Fruit fly (Drosophila melanogaster): ENCODE measurements around the gene Cf2.
A peak's percentile ranks its signal among the peaks of the same experiment; 100 is the strongest.

Cf2 gene

DNA sequence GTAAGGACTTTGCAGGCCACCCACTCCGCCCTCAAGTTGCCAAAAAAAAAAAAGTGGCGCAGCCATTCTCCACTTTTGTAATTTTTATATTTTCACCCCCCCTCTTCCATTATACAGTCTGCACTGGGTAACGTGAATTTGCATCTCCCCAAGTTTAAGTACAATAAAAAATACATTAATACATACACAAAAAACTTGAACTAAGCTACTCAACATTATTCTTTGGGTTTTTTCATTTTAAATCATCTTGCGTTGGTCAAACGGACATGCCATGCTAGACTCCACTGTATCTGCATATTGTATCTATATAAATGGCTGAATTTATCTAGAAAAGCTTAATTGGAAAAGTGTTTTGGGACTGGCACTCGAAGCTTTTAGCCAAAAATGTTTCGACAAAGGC, 21.4 kb downstream of the Cf2 start (continued):
- TF ChIP-seq Bdp1 (GFP tag; optimal IDR thresholded peaks at IDR 0.05) (no peak), fd102C (GFP tag; optimal IDR thresholded peaks at IDR 0.05) (no peak), Dad (GFP tag; optimal IDR thresholded peaks at IDR 0.05) (no peak), GATAe (GFP tag; conservative IDR thresholded peaks at IDR 0.05) (no peak), CG16815 (GFP tag; optimal IDR thresholded peaks at IDR 0.05) (no peak), E2f1 (GFP tag; IDR thresholded peaks at IDR 0.05) (peak; percentile 50; the same call in 1 of the 2 replicates), CG18599 (GFP tag; optimal IDR thresholded peaks at IDR 0.05) (peak; percentile 78), Hr51 (GFP tag; optimal IDR thresholded peaks at IDR 0.05) (peak in 1 of 2 experiments; percentile 10), CG9437 (GFP tag; optimal IDR thresholded peaks at IDR 0.05) (no peak), CG6854 (GFP tag; optimal IDR thresholded peaks at IDR 0.05) (no peak), Mes4 (GFP tag; optimal IDR thresholded peaks at IDR 0.05) (no peak), Tbp (GFP tag; optimal IDR thresholded peaks at IDR 0.05) (no peak), tx (GFP tag; optimal IDR thresholded peaks at IDR 0.05) (no peak), aop (GFP tag; IDR thresholded peaks at IDR 0.05) (no peak), B-H1 (GFP tag; IDR thresholded peaks at IDR 0.05) (peak; percentile 41; the same call in 2 of the 3 replicates), chinmo (GFP tag; IDR thresholded peaks at IDR 0.05; ENCODE audit: partially characterized antibody) (no peak), gfzf (GFP tag; optimal IDR thresholded peaks at IDR 0.05) (no peak), CG14050 (GFP tag; IDR thresholded peaks at IDR 0.05) (no peak), CG1832 (GFP tag; optimal IDR thresholded peaks at IDR 0.05) (no peak), H2.0 (GFP tag; IDR thresholded peaks at IDR 0.05) (no peak), gt (GFP tag; IDR thresholded peaks at IDR 0.05) (no peak), HmgZ (tag; optimal IDR thresholded peaks at IDR 0.05) (no peak), Oaz (GFP tag; IDR thresholded peaks at IDR 0.05) (no peak), Ada2b (GFP tag; IDR thresholded peaks at IDR 0.05) (peak; percentile 39; the same call in 1 of the 2 replicates), sc (optimal IDR thresholded peaks at IDR 0.05) (no peak), sc (GFP tag; optimal IDR thresholded peaks at IDR 0.05) (no peak), repo (GFP tag; optimal IDR thresholded peaks at IDR 0.05) (no peak), az2 (GFP tag; optimal IDR thresholded peaks at IDR 0.05) (peak; percentile 7), Dref (GFP tag; IDR thresholded peaks at IDR 0.05) (no peak), CG7928 (GFP tag; optimal IDR thresholded peaks at IDR 0.05) (no peak), Pdp1 (GFP tag; optimal IDR thresholded peaks at IDR 0.05) (no peak), lola (GFP tag; optimal IDR thresholded peaks at IDR 0.05) (no peak), Sox102F (GFP tag; optimal IDR thresholded peaks at IDR 0.05) (peak; percentile 15), bab2 (GFP tag; optimal IDR thresholded peaks at IDR 0.05) (no peak), CG7963 (GFP tag; IDR thresholded peaks at IDR 0.05; ENCODE audit: partially characterized antibody) (no peak), cas (GFP tag; IDR thresholded peaks at IDR 0.05) (no peak), CG2202 (tag; optimal IDR thresholded peaks at IDR 0.05) (no peak), Hr78 (GFP tag; optimal IDR thresholded peaks at IDR 0.05) (no peak), CG8388 (GFP tag; optimal IDR thresholded peaks at IDR 0.05) (no peak), CG10274 (GFP tag; optimal IDR thresholded peaks at IDR 0.05) (no peak), CG9876 (GFP tag; optimal IDR thresholded peaks at IDR 0.05) (no peak), Gug (GFP tag; IDR thresholded peaks at IDR 0.05) (peak; percentile 66; the same call in 3 of the 4 replicates), E2f2 (GFP tag; IDR thresholded peaks at IDR 0.05) (no peak; the same call in 1 of the 2 replicates), fd96Cb (tag; optimal IDR thresholded peaks at IDR 0.05) (peak; percentile 38), usp (GFP tag; optimal IDR thresholded peaks at IDR 0.05) (no peak), CG9727 (GFP tag; optimal IDR thresholded peaks at IDR 0.05) (peak; percentile 4), gsb-n (tag; optimal IDR thresholded peaks at IDR 0.05) (no peak), CG2889 (GFP tag; IDR thresholded peaks at IDR 0.05) (no peak), CG9609 (GFP tag; optimal IDR thresholded peaks at IDR 0.05) (no peak), dm (GFP tag; optimal IDR thresholded peaks at IDR 0.05) (no peak), CTCF (GFP tag; optimal IDR thresholded peaks at IDR 0.05) (no peak), CG13624 (GFP tag; optimal IDR thresholded peaks at IDR 0.05) (no peak)
